Fruit fly (Drosophila melanogaster) whole organism, pupa: ENCODE measurements around the gene CG4069.

Source experiments
- CG10348 ChIP-seq: fragments of 200-800 bp; sonication (Bioruptor generic); IDR thresholded peaks from 2 replicates; pipeline ENCODE4 v1.3.6; 2022; ENCODE audit warnings: missing biosample characterization, missing genetic modification characterization
- CG12605 ChIP-seq: fragments of 200-800 bp; sonication (Bioruptor generic); IDR thresholded peaks from 2 replicates; pipeline ENCODE4 v1.3.6; 2022; ENCODE audit warnings: missing biosample characterization, missing genetic modification characterization
- CG13204 ChIP-seq: fragments of 200-800 bp; sonication (Bioruptor generic); optimal IDR thresholded peaks from 2 replicates; lab custom pipeline; 2018; ENCODE audit warnings: missing biosample characterization, mild to moderate bottlenecking, missing genetic modification characterization, moderate library complexity
- CG14655 ChIP-seq: fragments of 200-800 bp; sonication (Bioruptor generic); optimal IDR thresholded peaks from 3 replicates; lab custom pipeline; 2017; ENCODE audit warnings: mild to moderate bottlenecking, missing biosample characterization, missing genetic modification reagents, missing genetic modification characterization
- CG15710 ChIP-seq: fragments of 200-800 bp; sonication (Bioruptor generic); optimal IDR thresholded peaks from 2 replicates; lab custom pipeline; 2018; ENCODE audit warnings: missing biosample characterization, mild to moderate bottlenecking, missing genetic modification characterization, moderate library complexity
- CG17806 ChIP-seq: fragments of 200-800 bp; sonication (Bioruptor generic); optimal IDR thresholded peaks from 2 replicates; lab custom pipeline; 2018; ENCODE audit warnings: missing biosample characterization, mild to moderate bottlenecking, missing genetic modification characterization, moderate library complexity
- CG32121 ChIP-seq: fragments of 200-800 bp; sonication (Bioruptor generic); IDR thresholded peaks from 2 replicates; pipeline ENCODE4 v1.3.6; 2022; ENCODE audit warnings: missing biosample characterization, missing genetic modification characterization
- CG34367 ChIP-seq: fragments of 200-800 bp; sonication (Bioruptor generic); optimal IDR thresholded peaks from 2 replicates; lab custom pipeline; 2018; ENCODE audit warnings: missing biosample characterization, mild to moderate bottlenecking, missing genetic modification characterization
- CG4496 ChIP-seq: fragments of 200-800 bp; sonication (Bioruptor generic); IDR thresholded peaks from 3 replicates; pipeline ENCODE4 v1.3.6; 2022; ENCODE audit warnings: missing biosample characterization, missing genetic modification characterization
- CG8159 ChIP-seq: fragments of 200-800 bp; sonication (Bioruptor generic); optimal IDR thresholded peaks from 3 replicates; lab custom pipeline; 2018; ENCODE audit warnings: missing biosample characterization, mild to moderate bottlenecking, missing genetic modification characterization, moderate library complexity
- CG8301 ChIP-seq: fragments of 200-800 bp; sonication (Bioruptor generic); optimal IDR thresholded peaks from 2 replicates; lab custom pipeline; 2018; ENCODE audit warnings: missing biosample characterization, mild to moderate bottlenecking, missing genetic modification characterization
- CG9948 ChIP-seq: fragments of 200-800 bp; sonication (Bioruptor generic); optimal IDR thresholded peaks from 2 replicates; lab custom pipeline; 2018; ENCODE audit warnings: missing biosample characterization, mild to moderate bottlenecking, missing genetic modification characterization, moderate library complexity
- D1 ChIP-seq: fragments of 200-800 bp; sonication (Bioruptor generic); optimal IDR thresholded peaks from 2 replicates; lab custom pipeline; 2018; ENCODE audit warnings: missing biosample characterization, mild to moderate bottlenecking, missing genetic modification characterization, moderate library complexity
- EcR ChIP-seq: fragments of 200-800 bp; sonication (Bioruptor generic); optimal IDR thresholded peaks from 3 replicates; lab custom pipeline; 2019; ENCODE audit warnings: missing biosample characterization, missing genetic modification characterization, mild to moderate bottlenecking, moderate library complexity, missing genetic modification reagents
- Ets98B ChIP-seq: fragments of 200-800 bp; sonication (Bioruptor generic); IDR thresholded peaks from 2 replicates; pipeline ENCODE4 v1.3.6; 2022; ENCODE audit warnings: missing biosample characterization, missing genetic modification characterization
- Pif1A ChIP-seq: fragments of 200-800 bp; sonication (Bioruptor generic); optimal IDR thresholded peaks from 3 replicates; lab custom pipeline; 2016; ENCODE audit warnings: missing biosample characterization, missing genetic modification characterization
- Pif1B ChIP-seq: fragments of 200-800 bp; sonication (Bioruptor generic); optimal IDR thresholded peaks from 3 replicates; lab custom pipeline; 2016; ENCODE audit warnings: missing biosample characterization, missing genetic modification characterization
- Snoo ChIP-seq: fragments of 200-800 bp; sonication (Bioruptor generic); optimal IDR thresholded peaks from 3 replicates; lab custom pipeline; 2017; ENCODE audit warnings: missing biosample characterization, mild to moderate bottlenecking, missing genetic modification characterization, inconsistent platforms
- fd96Ca ChIP-seq: fragments of 200-800 bp; sonication (Bioruptor generic); IDR thresholded peaks from 3 replicates; pipeline ENCODE4 v1.3.6; 2022; ENCODE audit warnings: missing biosample characterization, missing genetic modification characterization
- gl ChIP-seq: fragments of 200-800 bp; sonication (Bioruptor generic); optimal IDR thresholded peaks from 2 replicates; lab custom pipeline; 2018; ENCODE audit warnings: missing biosample characterization, mild to moderate bottlenecking, missing genetic modification characterization
- rn ChIP-seq: fragments of 200-800 bp; sonication (Bioruptor generic); IDR thresholded peaks from 2 replicates; pipeline ENCODE4 v1.3.6; 2022; ENCODE audit warnings: missing biosample characterization, missing genetic modification characterization

The CG4069 gene

DNA sequence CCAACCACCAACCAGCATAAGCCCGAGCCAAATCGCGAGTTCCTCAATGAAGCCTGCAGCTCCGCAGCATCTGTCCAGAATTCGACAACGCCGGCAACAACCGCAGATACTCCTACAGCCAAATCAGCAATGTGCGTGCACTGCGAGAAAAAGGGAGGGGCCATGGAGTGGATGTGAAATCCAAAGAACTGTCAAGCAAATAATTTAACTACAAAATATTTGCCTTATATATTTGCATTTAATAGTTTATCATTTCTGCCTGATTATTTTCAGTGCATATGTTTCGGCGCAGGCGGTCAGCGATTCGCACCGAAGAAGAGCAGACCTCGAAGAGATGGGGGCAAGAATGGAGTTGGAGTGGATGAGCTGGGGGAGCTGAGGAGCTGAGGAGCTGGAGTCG is 14.6 kb upstream of the CG4069 start:
- TF ChIP-seq D1 (tag; lab: Kevin White, UChicago) = no peak
- TF ChIP-seq gl = peak; percentile 58
- TF ChIP-seq rn (GFP tag; lab: Robert Waterston, UW) = 0 out of 2 replicates have a peak, but pooled peaks have one; percentile 36
- TF ChIP-seq CG8159 = peak; percentile 78
- TF ChIP-seq CG8301 = peak; percentile 64
- peak; percentile 78 for TF ChIP-seq Pif1A
- peak; percentile 72 for TF ChIP-seq Snoo (tag; lab: Kevin White, UChicago)
- TF ChIP-seq CG14655 (GFP tag; lab: Kevin White, UChicago) = peak; percentile 75
- peak; percentile 70 for TF ChIP-seq CG9948 (tag; lab: Kevin White, UChicago)
- TF ChIP-seq CG12605 = peak; percentile 64
- TF ChIP-seq CG17806 (tag; lab: Kevin White, UChicago) = peak; percentile 75
- peak; percentile 46 for TF ChIP-seq CG13204
- peak; percentile 80 for TF ChIP-seq CG15710 (tag; lab: Kevin White, UChicago)
- peak; percentile 76 for TF ChIP-seq CG4496 (GFP tag; lab: Robert Waterston, UW)
- TF ChIP-seq Pif1B (GFP tag; lab: Kevin White, UChicago) = peak; percentile 76
- TF ChIP-seq fd96Ca (GFP tag; lab: Robert Waterston, UW) = peak; percentile 84
- TF ChIP-seq EcR = no peak
- TF ChIP-seq Ets98B (GFP tag; lab: Robert Waterston, UW) = peak; percentile 73
- TF ChIP-seq CG10348 (GFP tag; lab: Robert Waterston, UW) = no peak
- TF ChIP-seq CG32121 = peak; percentile 70
- TF ChIP-seq CG34367 (tag; lab: Kevin White, UChicago) = peak; percentile 75

DNA sequence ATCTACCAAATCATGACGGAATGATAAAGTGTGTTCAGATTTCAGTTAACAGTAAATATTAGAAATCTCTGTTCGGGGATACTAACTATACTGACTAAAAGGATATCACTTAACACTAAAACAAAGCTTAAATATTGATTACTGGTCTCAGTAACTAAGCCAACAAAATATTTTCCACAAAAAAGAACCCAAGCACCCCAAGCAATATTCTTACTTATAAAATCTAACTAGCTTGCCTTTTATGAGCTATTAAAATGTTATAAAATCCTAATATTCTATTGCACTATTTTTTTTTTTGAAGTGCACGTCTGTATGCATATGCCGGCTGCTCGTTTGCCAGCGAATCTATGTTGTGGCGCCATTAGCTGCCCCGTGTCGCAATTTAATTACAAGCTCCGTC is 12.4 kb upstream of the CG4069 start:
- TF ChIP-seq CG17806 (tag; lab: Kevin White, UChicago) = no peak
- TF ChIP-seq CG8159 = peak; percentile 20

DNA sequence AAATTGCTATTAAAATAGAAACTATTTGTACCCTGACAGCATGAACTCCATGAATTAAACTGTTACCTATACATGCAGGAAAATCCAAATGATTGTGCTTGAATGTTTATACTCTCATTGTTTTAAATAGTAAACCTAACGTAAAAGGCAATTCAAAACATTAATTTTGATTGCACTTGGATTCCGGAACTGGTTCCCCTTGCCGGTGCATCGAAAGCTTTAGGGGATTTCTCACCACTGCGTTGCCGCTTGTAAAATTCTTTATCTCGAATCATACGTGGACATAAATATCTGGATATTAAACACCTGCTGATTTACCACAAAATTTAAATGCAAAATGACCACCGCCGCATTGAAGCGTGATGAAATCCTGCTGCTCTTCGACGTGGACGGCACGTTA is 2.8 kb downstream of the CG4069 start, which contains the start of gene Pmm2:
Gene Pmm2, plus strand, starts transcription at position 273 of the 400 bp plus-strand sequence.
- TF ChIP-seq gl (no peak), Pif1A (no peak), CG8301 (no peak), Snoo (tag; lab: Kevin White, UChicago) (no peak), D1 (tag; lab: Kevin White, UChicago) (no peak), CG8159 (no peak), CG17806 (tag; lab: Kevin White, UChicago) (no peak), EcR (no peak), CG34367 (tag; lab: Kevin White, UChicago) (no peak), CG12605 (no peak), CG13204 (no peak), CG9948 (tag; lab: Kevin White, UChicago) (no peak), CG4496 (GFP tag; lab: Robert Waterston, UW) (no peak), CG10348 (GFP tag; lab: Robert Waterston, UW) (no peak), CG14655 (GFP tag; lab: Kevin White, UChicago) (no peak), fd96Ca (GFP tag; lab: Robert Waterston, UW) (no peak), Ets98B (GFP tag; lab: Robert Waterston, UW) (no peak)

DNA sequence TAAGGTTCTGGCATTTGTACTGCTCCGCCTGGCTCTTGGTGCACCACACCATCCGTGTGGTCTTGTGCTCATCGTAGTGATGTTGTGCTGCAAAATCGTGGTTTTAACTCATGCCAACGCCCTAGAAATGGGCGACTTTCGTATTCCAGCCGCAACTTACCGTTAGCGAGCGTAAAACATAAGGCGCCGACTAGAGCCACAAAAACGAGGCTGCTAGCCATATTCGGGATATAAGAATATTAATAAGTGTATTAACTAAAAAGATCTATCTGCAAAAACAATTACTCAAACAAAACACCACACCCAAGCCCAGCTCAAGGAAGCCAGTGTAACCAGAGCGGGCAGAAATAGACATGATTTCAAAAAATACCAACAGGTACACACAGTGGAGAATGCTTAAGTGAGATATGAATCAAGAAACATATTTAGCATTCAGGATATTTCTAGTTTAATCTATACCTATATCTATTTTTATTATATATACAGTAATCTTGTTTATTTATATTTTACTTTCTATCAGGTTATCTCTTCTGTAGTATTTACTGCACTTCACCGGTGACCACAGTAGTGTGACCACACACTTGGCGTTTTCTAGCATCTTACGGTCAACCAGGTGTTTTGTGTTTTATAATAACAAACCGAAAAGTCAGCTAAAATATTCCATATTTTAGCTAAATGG is 3.6 kb downstream of the CG4069 start, which contains the start of the genes Tsf2 and CG34242:
Gene Tsf2, minus strand, starts transcription at position 333 of the 679 bp plus-strand sequence.
Gene CG34242, plus strand, starts transcription at position 605 of the 679 bp plus-strand sequence.
- TF ChIP-seq gl (peak; percentile 49), D1 (tag; lab: Kevin White, UChicago) (peak; percentile 32), Ets98B (GFP tag; lab: Robert Waterston, UW) (peak; percentile 88), Pif1B (GFP tag; lab: Kevin White, UChicago) (peak; percentile 66), CG34367 (tag; lab: Kevin White, UChicago) (peak; percentile 10), CG15710 (tag; lab: Kevin White, UChicago) (peak; percentile 72), CG10348 (GFP tag; lab: Robert Waterston, UW) (peak; percentile 91), CG9948 (tag; lab: Kevin White, UChicago) (peak; percentile 88), CG4496 (GFP tag; lab: Robert Waterston, UW) (peak; percentile 95), CG13204 (no peak), Pif1A (peak; percentile 64), fd96Ca (GFP tag; lab: Robert Waterston, UW) (no peak; the same call in 2 of the 3 replicates), rn (GFP tag; lab: Robert Waterston, UW) (peak; percentile 71), CG8301 (peak; percentile 87), CG14655 (GFP tag; lab: Kevin White, UChicago) (no peak), CG8159 (peak; percentile 92), CG32121 (peak; percentile 95), CG17806 (tag; lab: Kevin White, UChicago) (peak; percentile 84), EcR (no peak), Snoo (tag; lab: Kevin White, UChicago) (peak; percentile 74), CG12605 (peak; percentile 97)

DNA sequence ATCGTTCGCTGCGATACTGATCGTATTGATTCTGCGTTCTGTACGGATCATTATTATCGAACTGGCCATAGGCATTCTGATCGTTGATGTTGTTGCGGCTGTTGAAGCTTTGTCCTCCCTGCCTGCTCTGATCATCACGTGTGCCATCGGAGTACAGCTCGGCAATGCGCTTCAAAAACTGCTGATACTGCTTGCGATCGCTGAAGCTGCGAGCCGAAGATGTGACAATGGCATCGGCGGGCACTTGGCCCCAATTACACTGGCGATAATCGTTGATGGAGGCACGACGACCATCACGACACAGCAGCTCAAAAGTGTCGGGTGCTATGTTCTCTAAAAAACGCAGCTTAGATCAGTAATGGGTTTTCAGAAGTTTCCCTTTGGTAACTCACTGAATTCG is 4.9 kb downstream of the CG4069 start:
- TF ChIP-seq gl (no peak), CG8301 (no peak), Pif1A (no peak), CG14655 (GFP tag; lab: Kevin White, UChicago) (no peak), Pif1B (GFP tag; lab: Kevin White, UChicago) (no peak), D1 (tag; lab: Kevin White, UChicago) (no peak), EcR (no peak), CG12605 (no peak), Snoo (tag; lab: Kevin White, UChicago) (no peak), CG17806 (tag; lab: Kevin White, UChicago) (no peak), CG13204 (no peak)

DNA sequence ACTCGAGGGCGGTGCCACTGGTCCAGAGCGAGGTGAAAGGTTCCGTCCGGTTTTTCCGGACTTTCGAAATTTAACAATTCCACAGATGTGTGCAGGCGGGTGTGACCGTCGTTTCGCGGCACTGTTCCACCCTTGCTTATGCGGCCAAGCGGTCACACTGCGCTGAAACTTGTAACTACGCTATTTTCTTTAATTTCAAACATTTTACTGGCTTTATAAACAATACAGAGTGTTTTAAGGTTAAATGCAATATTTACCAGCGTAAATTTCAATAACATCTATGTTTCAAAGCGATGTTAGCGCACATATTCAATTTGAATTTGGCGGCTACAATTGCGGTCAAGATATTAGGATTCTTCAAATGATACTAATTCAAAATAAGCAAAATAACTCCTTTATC is 7.1 kb downstream of the CG4069 start, which contains the start of gene nst:
Gene nst, minus strand, starts transcription at position 128 of the 400 bp plus-strand sequence.
- no peak for TF ChIP-seq Pif1A
- TF ChIP-seq CG13204 = no peak
- no peak for TF ChIP-seq EcR
- TF ChIP-seq CG32121 = no peak
